Worm (Caenorhabditis elegans): ENCODE measurements around the gene istr-1.

istr-1 gene

ce11 chrV:12716447-12716846 is 18.8 kb downstream of the istr-1 start, which contains the start of gene str-178:
TSS of gene str-178 (minus strand) at chrV:12716547.
- no peak for TF ChIP-seq mab-5 (tag; optimal IDR thresholded peaks at IDR 0.05)
- TF ChIP-seq lin-32 (GFP tag; optimal IDR thresholded peaks at IDR 0.05): no peak
- no peak for TF ChIP-seq hlh-1 (tag; optimal IDR thresholded peaks at IDR 0.05)
- no peak for TF ChIP-seq elt-3 (tag; optimal IDR thresholded peaks at IDR 0.05)
- TF ChIP-seq nhr-28 (tag; optimal IDR thresholded peaks at IDR 0.05): no peak
- no peak for TF ChIP-seq nhr-76 (tag; optimal IDR thresholded peaks at IDR 0.05)
- no peak for TF ChIP-seq ces-1 (GFP tag; optimal IDR thresholded peaks at IDR 0.05)
- no peak for TF ChIP-seq bed-3 (GFP tag; optimal IDR thresholded peaks at IDR 0.05)
- no peak for TF ChIP-seq lin-13 (tag; optimal IDR thresholded peaks at IDR 0.05)
- no peak for TF ChIP-seq unc-120 (tag; optimal IDR thresholded peaks at IDR 0.05; ENCODE audit: poor library complexity, severe bottlenecking)
- no peak for TF ChIP-seq sptf-1 (tag; optimal IDR thresholded peaks at IDR 0.05)
- TF ChIP-seq snpc-4 (tag; optimal IDR thresholded peaks at IDR 0.05): no peak
- TF ChIP-seq ceh-43 (GFP tag; optimal IDR thresholded peaks at IDR 0.05): no peak

ce11 chrV:12718622-12719021 is 21.0 kb downstream of the istr-1 start, which contains the start of gene str-181:
TSS of gene str-181 (minus strand) at chrV:12718722.
- TF ChIP-seq M03D4.4 (tag; optimal IDR thresholded peaks at IDR 0.05): no peak
- TF ChIP-seq unc-120 (tag; optimal IDR thresholded peaks at IDR 0.05; ENCODE audit: poor library complexity, severe bottlenecking): no peak
- TF ChIP-seq bed-3 (GFP tag; optimal IDR thresholded peaks at IDR 0.05): no peak
- no peak for TF ChIP-seq mep-1 (tag; optimal IDR thresholded peaks at IDR 0.05)
- TF ChIP-seq ceh-43 (GFP tag; optimal IDR thresholded peaks at IDR 0.05): no peak
- TF ChIP-seq tbx-8 (GFP tag; optimal IDR thresholded peaks at IDR 0.05): no peak
- no peak for TF ChIP-seq ceh-39 (tag; optimal IDR thresholded peaks at IDR 0.05)

- no peak for TF ChIP-seq sem-2 (GFP tag; optimal IDR thresholded peaks at IDR 0.05)
- no peak for TF ChIP-seq mep-1 (tag; optimal IDR thresholded peaks at IDR 0.05)
- no peak for TF ChIP-seq nhr-2 (tag; optimal IDR thresholded peaks at IDR 0.05)
- no peak for TF ChIP-seq nhr-12 (tag; optimal IDR thresholded peaks at IDR 0.05)
- no peak for TF ChIP-seq ham-2 (GFP tag; optimal IDR thresholded peaks at IDR 0.05)
- TF ChIP-seq lin-13 (tag; optimal IDR thresholded peaks at IDR 0.05): no peak
- no peak for TF ChIP-seq nhr-28 (tag; optimal IDR thresholded peaks at IDR 0.05)
- TF ChIP-seq unc-39 (tag; optimal IDR thresholded peaks at IDR 0.05): no peak
- TF ChIP-seq lsy-2 (tag; optimal IDR thresholded peaks at IDR 0.05): no peak
- no peak for TF ChIP-seq ceh-83 (GFP tag; optimal IDR thresholded peaks at IDR 0.05)
- no peak for TF ChIP-seq nhr-237 (tag; optimal IDR thresholded peaks at IDR 0.05)
- no peak for TF ChIP-seq zip-8 (tag; optimal IDR thresholded peaks at IDR 0.05)
- TF ChIP-seq ceh-39 (tag; optimal IDR thresholded peaks at IDR 0.05): no peak
- TF ChIP-seq flh-1 (GFP tag; optimal IDR thresholded peaks at IDR 0.05): no peak
- no peak for TF ChIP-seq mab-5 (tag; optimal IDR thresholded peaks at IDR 0.05)
These were observed 22.1 kb downstream of the istr-1 start, which contains the start of gene R11D1.7 for ce11 chrV:12719713-12720112. TSS of gene R11D1.7 (plus strand) at chrV:12720013.

ce11 chrV:12725893-12726292 is 28.2 kb downstream of the istr-1 start, which contains the start of gene R11D1.12:
TSS of gene R11D1.12 (minus strand) at chrV:12725993.
- TF ChIP-seq nhr-12 (tag; optimal IDR thresholded peaks at IDR 0.05) (no peak), ham-2 (GFP tag; optimal IDR thresholded peaks at IDR 0.05) (no peak), nhr-2 (tag; optimal IDR thresholded peaks at IDR 0.05) (no peak), ceh-83 (GFP tag; optimal IDR thresholded peaks at IDR 0.05) (no peak)

ce11 chrV:12727104-12727637 is 29.5 kb downstream of the istr-1 start, which contains the start of gene R11D1.13:
TSS of gene R11D1.13 (plus strand) at chrV:12727154.
- no peak for TF ChIP-seq ces-1 (GFP tag; optimal IDR thresholded peaks at IDR 0.05)
- TF ChIP-seq lsy-2 (tag; optimal IDR thresholded peaks at IDR 0.05): no peak
- no peak for TF ChIP-seq mls-2 (tag; optimal IDR thresholded peaks at IDR 0.05)
- no peak for TF ChIP-seq ceh-83 (GFP tag; optimal IDR thresholded peaks at IDR 0.05)

- TF ChIP-seq nhr-12 (tag; optimal IDR thresholded peaks at IDR 0.05): no peak
- TF ChIP-seq blmp-1 (tag; optimal IDR thresholded peaks at IDR 0.05): no peak
- no peak for TF ChIP-seq drap-1 (GFP tag; optimal IDR thresholded peaks at IDR 0.05)
- no peak for TF ChIP-seq tbx-8 (GFP tag; optimal IDR thresholded peaks at IDR 0.05)
- no peak for TF ChIP-seq unc-120 (tag; optimal IDR thresholded peaks at IDR 0.05; ENCODE audit: poor library complexity, severe bottlenecking)
- peak; percentile 89 for TF ChIP-seq nhr-237 (tag; optimal IDR thresholded peaks at IDR 0.05)
- no peak for TF ChIP-seq snpc-4 (tag; optimal IDR thresholded peaks at IDR 0.05)
- TF ChIP-seq ces-1 (GFP tag; optimal IDR thresholded peaks at IDR 0.05): peak; percentile 81
- no peak for TF ChIP-seq nhr-76 (tag; optimal IDR thresholded peaks at IDR 0.05)
- TF ChIP-seq ztf-11 (tag; optimal IDR thresholded peaks at IDR 0.05): no peak
- TF ChIP-seq lin-13 (tag; optimal IDR thresholded peaks at IDR 0.05): peak; percentile 86
- TF ChIP-seq ceh-43 (GFP tag; optimal IDR thresholded peaks at IDR 0.05): no peak
- peak; percentile 16 for TF ChIP-seq unc-62 (GFP tag; optimal IDR thresholded peaks at IDR 0.05)
- TF ChIP-seq nhr-28 (tag; optimal IDR thresholded peaks at IDR 0.05): no peak
- TF ChIP-seq lin-32 (GFP tag; optimal IDR thresholded peaks at IDR 0.05): no peak
- TF ChIP-seq hlh-1 (tag; optimal IDR thresholded peaks at IDR 0.05): peak; percentile 53
- peak; percentile 28 for TF ChIP-seq cnd-1 (tag; optimal IDR thresholded peaks at IDR 0.05)
- TF ChIP-seq mab-5 (tag; optimal IDR thresholded peaks at IDR 0.05): peak; percentile 34
- TF ChIP-seq nhr-2 (tag; optimal IDR thresholded peaks at IDR 0.05): peak; percentile 53
- TF ChIP-seq ceh-83 (GFP tag; optimal IDR thresholded peaks at IDR 0.05): no peak
- TF ChIP-seq ceh-39 (tag; optimal IDR thresholded peaks at IDR 0.05): peak; percentile 75
- TF ChIP-seq unc-39 (tag; optimal IDR thresholded peaks at IDR 0.05): no peak
- peak; percentile 77 for TF ChIP-seq mep-1 (tag; optimal IDR thresholded peaks at IDR 0.05)
- TF ChIP-seq flh-1 (GFP tag; optimal IDR thresholded peaks at IDR 0.05): no peak
- peak; percentile 87 for TF ChIP-seq lsy-2 (tag; optimal IDR thresholded peaks at IDR 0.05)
- TF ChIP-seq sem-2 (GFP tag; optimal IDR thresholded peaks at IDR 0.05): no peak
- peak; percentile 77 for TF ChIP-seq pha-4 (tag; optimal IDR thresholded peaks at IDR 0.05)
- no peak for TF ChIP-seq elt-3 (tag; optimal IDR thresholded peaks at IDR 0.05)
These were observed 30.5 kb downstream of the istr-1 start, which contains the start of the genes rpl-28 and mrpl-49 for ce11 chrV:12728062-12728665. TSS of gene rpl-28 (minus strand) at chrV:12728112. TSS of gene mrpl-49 (plus strand) at chrV:12728631.
